Worm (Caenorhabditis elegans) whole organism, L4 larva: Measurements from ENCODE around the gene B0563.9.

ENCODE experiments used
- lin-15B ChIP-seq: fragments of 150-350 bp; sonication (generic microtip); optimal IDR thresholded peaks from 3 replicates; lab custom pipeline; 2014; ENCODE audit warnings: missing biosample characterization, missing genetic modification characterization
- mdl-1 ChIP-seq, 2 experiments: fragments of 150-350 bp in 1 of 2; sonication (generic microtip) in 1 of 2; optimal IDR thresholded peaks; 2 replicates each; lab custom pipeline; 2014 to 2017; ENCODE audit warnings: missing biosample characterization in 2 of 2, missing genetic modification characterization in 2 of 2
- snpc-4 ChIP-seq: fragments of 150-350 bp; optimal IDR thresholded peaks from 2 replicates; lab custom pipeline; 2014; ENCODE audit warnings: missing biosample characterization, missing genetic modification characterization

DNA sequence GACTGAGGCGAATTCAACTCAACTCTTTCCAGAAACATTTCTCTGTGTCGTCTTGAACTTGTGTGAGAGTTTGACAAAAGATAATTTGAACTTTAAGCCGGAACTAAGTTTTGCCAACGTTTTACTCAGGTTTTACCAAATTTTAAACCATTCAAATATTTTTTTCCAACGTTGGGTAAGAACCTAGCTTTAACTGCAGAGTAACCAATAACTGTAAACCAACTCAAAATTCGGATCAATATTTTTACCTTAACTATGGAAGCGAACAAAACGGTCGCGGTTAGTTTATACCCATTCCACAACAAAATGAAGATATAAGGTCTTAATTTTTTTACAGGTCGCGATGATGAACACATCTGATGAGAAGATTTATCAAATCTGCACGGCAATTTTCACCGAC is 4.4 kb downstream of the B0563.9 start:
- TF ChIP-seq snpc-4 (tag; lab: Kevin White, UChicago) (no peak), mdl-1 (tag; optimal IDR thresholded peaks at IDR 0.05; lab: Kevin White, UChicago) (no peak), lin-15B (tag; lab: Kevin White, UChicago) (no peak)
